Worm (Caenorhabditis elegans): Measurements from ENCODE around the gene sap-140.

The sap-140 gene

DNA sequence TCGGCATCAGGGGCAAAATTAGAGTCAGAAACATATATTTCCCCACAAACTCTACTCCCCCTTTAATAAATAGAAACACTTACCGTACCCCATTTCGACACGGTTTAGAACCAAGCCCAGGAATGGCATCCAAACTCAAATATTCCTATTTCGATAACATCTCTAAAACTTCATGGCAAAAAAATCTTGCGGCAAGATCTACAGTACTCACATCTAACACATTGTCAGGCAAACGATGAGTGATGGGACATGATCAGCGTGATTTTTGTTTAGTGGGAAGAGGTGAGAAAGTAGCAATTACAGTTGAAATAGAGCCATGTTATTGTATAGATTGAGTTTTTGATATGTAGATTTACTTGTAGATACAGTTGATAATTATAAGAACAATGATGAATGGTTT, 51.4 kb downstream of the sap-140 start:
- no peak for TF ChIP-seq dmd-8 (GFP tag; IDR thresholded peaks at IDR 0.05)
- no peak for TF ChIP-seq dmd-9 (GFP tag; IDR thresholded peaks at IDR 0.05)
- no peak for TF ChIP-seq ceh-20 (GFP tag; IDR thresholded peaks at IDR 0.05)
- TF ChIP-seq nhr-111 (GFP tag; optimal IDR thresholded peaks at IDR 0.05), result no peak
- no peak for TF ChIP-seq set-16 (GFP tag; IDR thresholded peaks at IDR 0.05)
- TF ChIP-seq nhr-77 (tag; optimal IDR thresholded peaks at IDR 0.05), result no peak
- no peak for TF ChIP-seq rbr-2 (tag; optimal IDR thresholded peaks at IDR 0.05)
- no peak for TF ChIP-seq ZK546.5 (tag; optimal IDR thresholded peaks at IDR 0.05)
- TF ChIP-seq zag-1 (tag; optimal IDR thresholded peaks at IDR 0.05), result no peak
- no peak for TF ChIP-seq T20F7.1 (GFP tag; optimal IDR thresholded peaks at IDR 0.05)
- TF ChIP-seq fos-1 (tag; optimal IDR thresholded peaks at IDR 0.05), result no peak
- no peak for TF ChIP-seq nhr-48 (tag; optimal IDR thresholded peaks at IDR 0.05)
- no peak for TF ChIP-seq dmd-6 (GFP tag; IDR thresholded peaks at IDR 0.05)
- no peak for TF ChIP-seq lin-1 (GFP tag; IDR thresholded peaks at IDR 0.05)
- TF ChIP-seq D1046.2 (GFP tag; IDR thresholded peaks at IDR 0.05), result no peak
- TF ChIP-seq Y5F2A.4 (GFP tag; optimal IDR thresholded peaks at IDR 0.05), result no peak
- TF ChIP-seq nhr-76 (tag; optimal IDR thresholded peaks at IDR 0.05), result no peak
- TF ChIP-seq daf-16 (GFP tag; optimal IDR thresholded peaks at IDR 0.05), result no peak
- TF ChIP-seq daf-16 (tag; optimal IDR thresholded peaks at IDR 0.05), result no peak
- TF ChIP-seq lin-39 (tag; optimal IDR thresholded peaks at IDR 0.05), result no peak
- no peak for TF ChIP-seq ceh-28 (tag; optimal IDR thresholded peaks at IDR 0.05)

Measured in whole organism, L4 larva.